Worm (Caenorhabditis elegans) whole organism, L3 larva: ENCODE data around the gene vha-6.

Experiments used
- ama-1 ChIP-seq: fragments of 150-350 bp; optimal IDR thresholded peaks from 2 replicates; lab custom pipeline; 2018
- mdl-1 ChIP-seq: fragments of 150-350 bp; optimal IDR thresholded peaks from 2 replicates; lab custom pipeline; 2014; ENCODE audit warnings: missing biosample characterization, missing genetic modification characterization
- nfya-1 ChIP-seq: sonication (generic microtip); optimal IDR thresholded peaks from 2 replicates; lab custom pipeline; 2017; ENCODE audit warnings: missing genetic modification characterization, mild to moderate bottlenecking, missing compliant biosample characterization, antibody characterized with exemption, moderate library complexity; ENCODE audit not compliant: insufficient read depth
- snpc-4 ChIP-seq: fragments of 150-350 bp; optimal IDR thresholded peaks from 2 replicates; lab custom pipeline; 2014; ENCODE audit warnings: missing biosample characterization, missing genetic modification characterization

DNA sequence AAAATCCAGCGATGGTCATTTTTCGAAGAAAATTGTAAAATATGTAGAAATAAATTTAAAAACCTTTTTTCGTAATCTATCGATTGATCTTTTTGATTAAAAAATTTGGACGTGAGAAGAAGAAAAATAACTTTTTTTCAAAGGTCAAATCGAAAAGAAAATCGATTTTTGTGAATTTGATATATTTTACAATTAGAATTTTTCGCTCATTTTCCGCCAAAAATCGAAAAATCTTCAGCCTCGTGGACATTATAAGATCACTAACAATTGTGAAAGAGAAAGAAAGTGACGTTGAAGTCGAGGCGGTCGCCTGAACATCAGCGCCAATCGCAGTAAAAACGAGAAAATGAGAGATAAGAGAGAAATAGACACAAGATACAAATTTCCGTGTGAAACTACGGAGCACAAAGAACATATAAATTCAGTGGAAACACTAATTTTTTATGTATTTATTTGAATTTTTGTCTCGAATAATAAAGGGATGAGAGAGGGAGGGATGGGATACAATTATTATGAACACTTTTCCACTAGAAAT lies 31.4 kb upstream of the vha-6 start, which contains the start of gene cisd-1:
- TF ChIP-seq nfya-1 (tag; lab: Kevin White, UChicago) (peak; percentile 21), mdl-1 (no peak), snpc-4 (tag; lab: Kevin White, UChicago) (no peak), ama-1 (lab: Kevin White, UChicago) (no peak)
